Worm (Caenorhabditis elegans): ENCODE results near the gene K10B2.4.

Gene K10B2.4

ce11 chrII:6348360-6348759 lies 12.4 kb downstream of the K10B2.4 start:
- TF ChIP-seq lin-54 (GFP tag; optimal IDR thresholded peaks at IDR 0.05), result peak; percentile 72
- peak; percentile 42 for TF ChIP-seq F23B12.7 (tag; optimal IDR thresholded peaks at IDR 0.05; ENCODE audit: insufficient read depth)
- TF ChIP-seq nhr-27 (tag; optimal IDR thresholded peaks at IDR 0.05), result no peak
- TF ChIP-seq aptf-2 (GFP tag; conservative IDR thresholded peaks at IDR 0.05), result no peak
- peak; percentile 56 for TF ChIP-seq gei-17 (GFP tag; optimal IDR thresholded peaks at IDR 0.05)
- peak; percentile 81 for TF ChIP-seq egl-44 (GFP tag; IDR thresholded peaks at IDR 0.05)
- TF ChIP-seq dpl-1 (GFP tag; optimal IDR thresholded peaks at IDR 0.05), result no peak
- peak; percentile 57; the same call in 1 of the 2 replicates for TF ChIP-seq nfyb-1 (GFP tag; IDR thresholded peaks at IDR 0.05)
- no peak for TF ChIP-seq akir-1 (GFP tag; optimal IDR thresholded peaks at IDR 0.05)
- no peak for TF ChIP-seq mxl-1 (tag; optimal IDR thresholded peaks at IDR 0.05)
- no peak for TF ChIP-seq mes-4 (tag; optimal IDR thresholded peaks at IDR 0.05)
- no peak for TF ChIP-seq sea-2 (GFP tag; IDR thresholded peaks at IDR 0.05)
- TF ChIP-seq ceh-40 (GFP tag; IDR thresholded peaks at IDR 0.05), result no peak
- no peak for TF ChIP-seq mel-28 (tag; optimal IDR thresholded peaks at IDR 0.05; ENCODE audit: borderline replicate concordance)
- no peak for TF ChIP-seq hmg-20 (GFP tag; IDR thresholded peaks at IDR 0.05)
- TF ChIP-seq bed-2 (GFP tag; IDR thresholded peaks at IDR 0.05), result no peak
- no peak for TF ChIP-seq hlh-26 (GFP tag; conservative IDR thresholded peaks at IDR 0.05)
- TF ChIP-seq Y67H2A.10 (GFP tag; conservative IDR thresholded peaks at IDR 0.05), result peak; percentile 74
- peak; percentile 52 for TF ChIP-seq F22D6.2 (tag; optimal IDR thresholded peaks at IDR 0.05)
- no peak for TF ChIP-seq aptf-3 (GFP tag; IDR thresholded peaks at IDR 0.05)
- no peak for TF ChIP-seq ztf-6 (GFP tag; IDR thresholded peaks at IDR 0.05)
- no peak for TF ChIP-seq snpc-3.4 (tag; optimal IDR thresholded peaks at IDR 0.05)
- TF ChIP-seq unc-130 (GFP tag; optimal IDR thresholded peaks at IDR 0.05), result no peak
- TF ChIP-seq ceh-27 (GFP tag; optimal IDR thresholded peaks at IDR 0.05), result peak; percentile 87
- peak; percentile 80 for TF ChIP-seq hmg-1.2 (GFP tag; IDR thresholded peaks at IDR 0.05)
- peak; percentile 90 for TF ChIP-seq ekl-4 (GFP tag; IDR thresholded peaks at IDR 0.05)
- no peak for TF ChIP-seq ztf-28 (GFP tag; IDR thresholded peaks at IDR 0.05)
- peak; percentile 78 for TF ChIP-seq Y53G8AR.9 (GFP tag; conservative IDR thresholded peaks at IDR 0.05)
- peak; percentile 65 for TF ChIP-seq cebp-1 (GFP tag; IDR thresholded peaks at IDR 0.05)
- TF ChIP-seq cebp-1 (tag; optimal IDR thresholded peaks at IDR 0.05), result peak; percentile 87
- peak; percentile 67 for TF ChIP-seq ztf-26 (tag; optimal IDR thresholded peaks at IDR 0.05)
- peak in 1 of 2 experiments; percentile 71 for TF ChIP-seq let-607 (tag; optimal IDR thresholded peaks at IDR 0.05)
- no peak for TF ChIP-seq madf-8 (GFP tag; conservative IDR thresholded peaks at IDR 0.05)
- TF ChIP-seq tbx-9 (tag; optimal IDR thresholded peaks at IDR 0.05; ENCODE audit: borderline replicate concordance), result no peak
- TF ChIP-seq tlf-1 (GFP tag; optimal IDR thresholded peaks at IDR 0.05), result peak; percentile 64
- peak; percentile 75 for TF ChIP-seq K12H6.12 (tag; optimal IDR thresholded peaks at IDR 0.05)
- no peak for TF ChIP-seq F10E7.11 (tag; optimal IDR thresholded peaks at IDR 0.05)
- TF ChIP-seq let-526 (GFP tag; IDR thresholded peaks at IDR 0.05), result peak; percentile 75; the same call in 1 of the 2 replicates
- peak; percentile 84 for TF ChIP-seq lin-40 (tag; optimal IDR thresholded peaks at IDR 0.05)
- TF ChIP-seq bed-1 (GFP tag; IDR thresholded peaks at IDR 0.05), result no peak
- TF ChIP-seq ZK185.1 (tag; optimal IDR thresholded peaks at IDR 0.05; ENCODE audit: poor library complexity, severe bottlenecking), result peak; percentile 83
- peak; percentile 88 for TF ChIP-seq unc-62 (GFP tag; optimal IDR thresholded peaks at IDR 0.05)
- TF ChIP-seq egrh-3 (GFP tag; IDR thresholded peaks at IDR 0.05), result peak; percentile 53; the same call in 1 of the 2 replicates
- TF ChIP-seq nfya-1 (tag; optimal IDR thresholded peaks at IDR 0.05; ENCODE audit: borderline replicate concordance, insufficient read depth), result no peak
- no peak for TF ChIP-seq nfya-2 (GFP tag; IDR thresholded peaks at IDR 0.05)
- no peak for TF ChIP-seq F37B4.10 (GFP tag; IDR thresholded peaks at IDR 0.05)
- TF ChIP-seq ceh-100 (GFP tag; IDR thresholded peaks at IDR 0.05), result no peak; the same call in 1 of the 2 replicates
- TF ChIP-seq lir-1 (GFP tag; conservative IDR thresholded peaks at IDR 0.05), result peak; percentile 69; the same call in 1 of the 2 replicates
